Worm (Caenorhabditis elegans) whole organism, L4 larva: ENCODE results near the gene R74.7.

Source experiments
- F26F4.8 ChIP-seq: fragments of 200-800 bp; sonication (Bioruptor generic); conservative IDR thresholded peaks from 2 replicates; pipeline ENCODE4 v1.3.6; 2022; ENCODE audit warnings: missing genetic modification characterization, missing compliant biosample characterization
- F49E8.2 ChIP-seq: sonication (generic microtip); optimal IDR thresholded peaks from 2 replicates; lab custom pipeline; 2016; ENCODE audit warnings: missing compliant biosample characterization, mild to moderate bottlenecking, missing genetic modification characterization, borderline replicate concordance
- T20F7.1 ChIP-seq: fragments of 200-800 bp; sonication (Bioruptor generic); optimal IDR thresholded peaks from 2 replicates; lab custom pipeline; 2018; ENCODE audit warnings: mild to moderate bottlenecking, missing genetic modification characterization, missing compliant biosample characterization
- Y48G9A.11 ChIP-seq: fragments of 200-800 bp; sonication (Bioruptor generic); IDR thresholded peaks from 2 replicates; pipeline ENCODE4 v1.3.6; 2022; ENCODE audit warnings: missing genetic modification reagents, missing genetic modification characterization, missing compliant biosample characterization
- ZK337.2 ChIP-seq: fragments of 200-800 bp; sonication (Bioruptor generic); IDR thresholded peaks from 2 replicates; pipeline ENCODE4 v1.3.6; 2022; ENCODE audit warnings: missing genetic modification reagents, missing genetic modification characterization, missing compliant biosample characterization
- aha-1 ChIP-seq: fragments of 150-350 bp; peaks from one replicate; lab custom pipeline; 2014; ENCODE audit warnings: missing biosample characterization, missing genetic modification characterization
- aly-2 ChIP-seq: sonication (generic microtip); optimal IDR thresholded peaks from 2 replicates; lab custom pipeline; 2018; ENCODE audit warnings: missing biosample characterization, missing genetic modification characterization
- ama-1 ChIP-seq: fragments of 150-350 bp; optimal IDR thresholded peaks from 2 replicates; lab custom pipeline; 2014; ENCODE audit warnings: inconsistent platforms, mixed read lengths
- ceh-28 ChIP-seq: fragments of 150-350 bp; optimal IDR thresholded peaks from 2 replicates; lab custom pipeline; 2014; ENCODE audit warnings: missing biosample characterization, missing genetic modification reagents, missing genetic modification characterization
- ceh-32 ChIP-seq: sonication (generic microtip); optimal IDR thresholded peaks from 2 replicates; lab custom pipeline; 2016; ENCODE audit warnings: mild to moderate bottlenecking, missing genetic modification characterization, missing compliant biosample characterization; ENCODE audit not compliant: poor library complexity
- ceh-62 ChIP-seq: sonication (generic microtip); optimal IDR thresholded peaks from 2 replicates; lab custom pipeline; 2017; ENCODE audit warnings: missing biosample characterization, missing genetic modification characterization
- ces-1 ChIP-seq: fragments of 150-350 bp; sonication (generic microtip); optimal IDR thresholded peaks from 4 replicates; lab custom pipeline; 2014; ENCODE audit warnings: missing biosample characterization, missing genetic modification reagents, missing genetic modification characterization
- dmd-9 ChIP-seq: fragments of 200-800 bp; sonication (Bioruptor generic); IDR thresholded peaks from 2 replicates; pipeline ENCODE4 v1.3.6; 2022; ENCODE audit warnings: missing genetic modification reagents, missing genetic modification characterization, missing compliant biosample characterization
- fos-1 ChIP-seq: fragments of 150-350 bp; optimal IDR thresholded peaks from 2 replicates; lab custom pipeline; 2014; ENCODE audit warnings: missing biosample characterization, missing genetic modification characterization
- gei-8 ChIP-seq: fragments of 200-800 bp; sonication (Bioruptor generic); optimal IDR thresholded peaks from 2 replicates; lab custom pipeline; 2018; ENCODE audit warnings: mild to moderate bottlenecking, missing genetic modification characterization, missing compliant biosample characterization
- lin-1 ChIP-seq: fragments of 200-800 bp; sonication (Bioruptor generic); IDR thresholded peaks from 2 replicates; pipeline ENCODE4 v1.3.6; 2022; ENCODE audit warnings: missing genetic modification reagents, missing genetic modification characterization, missing compliant biosample characterization
- lin-15B ChIP-seq: fragments of 150-350 bp; sonication (generic microtip); optimal IDR thresholded peaks from 3 replicates; lab custom pipeline; 2014; ENCODE audit warnings: missing biosample characterization, missing genetic modification characterization
- lin-29 ChIP-seq: fragments of 200-800 bp; sonication (Bioruptor generic); IDR thresholded peaks from 2 replicates; pipeline ENCODE4 v1.3.6; 2022; ENCODE audit warnings: missing genetic modification reagents, missing genetic modification characterization, missing compliant biosample characterization
- lin-38 ChIP-seq: fragments of 200-800 bp; sonication (Bioruptor generic); IDR thresholded peaks from 2 replicates; pipeline ENCODE4 v1.3.6; 2022; ENCODE audit warnings: missing genetic modification reagents, missing genetic modification characterization, missing compliant biosample characterization
- lir-3 ChIP-seq: sonication (generic microtip); optimal IDR thresholded peaks from 2 replicates; lab custom pipeline; 2016; ENCODE audit warnings: mild to moderate bottlenecking, missing genetic modification characterization, missing compliant biosample characterization
- lsy-2 ChIP-seq, 2 experiments: fragments of 150-350 bp in 1 of 2; sonication (generic microtip) in 1 of 2; optimal IDR thresholded peaks; 2 replicates each; lab custom pipeline; 2014 to 2017; ENCODE audit warnings: missing biosample characterization in 2 of 2, missing genetic modification characterization in 2 of 2
- madf-5 ChIP-seq, 2 experiments: fragments of 200-800 bp; sonication (Bioruptor generic); IDR thresholded peaks; 2 replicates each; pipeline ENCODE4 v1.3.6; 2022; ENCODE audit warnings: missing compliant biosample characterization in 2 of 2, missing genetic modification characterization in 2 of 2
- madf-9 ChIP-seq: fragments of 200-800 bp; sonication (Bioruptor generic); conservative IDR thresholded peaks from 2 replicates; pipeline ENCODE4 v1.3.6; 2022; ENCODE audit warnings: missing genetic modification reagents, missing genetic modification characterization, missing compliant biosample characterization
- mdl-1 ChIP-seq, 2 experiments: fragments of 150-350 bp in 1 of 2; sonication (generic microtip) in 1 of 2; optimal IDR thresholded peaks; 2 replicates each; lab custom pipeline; 2014 to 2017; ENCODE audit warnings: missing biosample characterization in 2 of 2, missing genetic modification characterization in 2 of 2
- mep-1 ChIP-seq: fragments of 150-350 bp; sonication (generic microtip); optimal IDR thresholded peaks from 3 replicates; lab custom pipeline; 2014; ENCODE audit warnings: missing biosample characterization, missing genetic modification characterization
- mxl-2 ChIP-seq: fragments of 200-800 bp; sonication (Bioruptor generic); conservative IDR thresholded peaks from 2 replicates; pipeline ENCODE4 v1.3.6; 2022; ENCODE audit warnings: missing genetic modification reagents, missing genetic modification characterization, missing compliant biosample characterization
- nhr-237 ChIP-seq: sonication (generic microtip); optimal IDR thresholded peaks from 2 replicates; lab custom pipeline; 2017; ENCODE audit warnings: missing biosample characterization, missing genetic modification characterization
- nhr-25 ChIP-seq: sonication (generic microtip); optimal IDR thresholded peaks from 2 replicates; lab custom pipeline; 2017; ENCODE audit warnings: missing genetic modification characterization, mild to moderate bottlenecking, missing compliant biosample characterization, antibody characterized with exemption, moderate library complexity, borderline replicate concordance; ENCODE audit not compliant: insufficient read depth
- nhr-41 ChIP-seq: fragments of 200-800 bp; sonication (Bioruptor generic); IDR thresholded peaks from 2 replicates; pipeline ENCODE4 v1.3.6; 2022; ENCODE audit warnings: missing genetic modification reagents, missing genetic modification characterization, missing compliant biosample characterization
- nhr-42 ChIP-seq: fragments of 200-800 bp; sonication (Bioruptor generic); IDR thresholded peaks from 2 replicates; pipeline ENCODE4 v1.3.6; 2022; ENCODE audit warnings: missing genetic modification characterization, missing compliant biosample characterization
- nhr-76 ChIP-seq: fragments of 150-350 bp; optimal IDR thresholded peaks from 2 replicates; lab custom pipeline; 2014; ENCODE audit warnings: missing biosample characterization, missing genetic modification characterization
- saeg-2 ChIP-seq: fragments of 200-800 bp; sonication (Bioruptor generic); IDR thresholded peaks from 2 replicates; pipeline ENCODE4 v1.3.6; 2022; ENCODE audit warnings: missing genetic modification reagents, missing genetic modification characterization, missing compliant biosample characterization
- set-16 ChIP-seq: fragments of 200-800 bp; sonication (Bioruptor generic); IDR thresholded peaks from 2 replicates; pipeline ENCODE4 v1.3.6; 2022; ENCODE audit warnings: missing genetic modification reagents, missing genetic modification characterization, missing compliant biosample characterization
- tag-97 ChIP-seq: fragments of 200-800 bp; sonication (Bioruptor generic); IDR thresholded peaks from 2 replicates; pipeline ENCODE4 v1.3.6; 2022; ENCODE audit warnings: missing genetic modification characterization, missing compliant biosample characterization
- tra-1 ChIP-seq: fragments of 200-800 bp; sonication (Bioruptor generic); IDR thresholded peaks from 2 replicates; pipeline ENCODE4 v1.3.6; 2022; ENCODE audit warnings: missing genetic modification reagents, missing genetic modification characterization, missing compliant biosample characterization
- unc-130 ChIP-seq: sonication (generic microtip); optimal IDR thresholded peaks from 2 replicates; lab custom pipeline; 2016; ENCODE audit warnings: missing genetic modification reagents, missing genetic modification characterization, missing compliant biosample characterization
- zfp-2 ChIP-seq: sonication (generic microtip); optimal IDR thresholded peaks from 2 replicates; lab custom pipeline; 2016; ENCODE audit warnings: mild to moderate bottlenecking, missing genetic modification characterization, missing compliant biosample characterization
- zfp-3 ChIP-seq: fragments of 200-800 bp; sonication (Bioruptor generic); conservative IDR thresholded peaks from 2 replicates; pipeline ENCODE4 v1.3.6; 2022; ENCODE audit warnings: missing genetic modification reagents, missing genetic modification characterization, missing compliant biosample characterization
- ztf-11 ChIP-seq: fragments of 150-350 bp; optimal IDR thresholded peaks from 2 replicates; lab custom pipeline; 2014; ENCODE audit warnings: missing biosample characterization, missing genetic modification characterization

The R74.7 gene

ce11 chrIII:4196301-4196987, 7.8 kb upstream of the R74.7 start (continued):
- TF ChIP-seq saeg-2 (GFP tag; lab: Robert Waterston, UW) (no peak), mdl-1 (tag; optimal IDR thresholded peaks at IDR 0.05; lab: Kevin White, UChicago) (peak; percentile 80 to 91), ceh-62 (tag; lab: Kevin White, UChicago) (no peak), set-16 (GFP tag; lab: Robert Waterston, UW) (no peak), T20F7.1 (GFP tag; lab: Kevin White, UChicago) (no peak), nhr-42 (GFP tag; lab: Robert Waterston, UW) (no peak), ZK337.2 (no peak), ztf-11 (tag; lab: Kevin White, UChicago) (no peak), nhr-76 (tag; lab: Kevin White, UChicago) (no peak), ces-1 (GFP tag; lab: Kevin White, UChicago) (no peak), ama-1 (no peak), lin-1 (no peak), tag-97 (GFP tag; lab: Robert Waterston, UW) (no peak), dmd-9 (no peak), mxl-2 (GFP tag; lab: Robert Waterston, UW) (no peak), fos-1 (tag; lab: Kevin White, UChicago) (no peak), ceh-28 (tag; lab: Kevin White, UChicago) (no peak), zfp-3 (GFP tag; lab: Robert Waterston, UW) (no peak), gei-8 (GFP tag; lab: Kevin White, UChicago) (no peak), zfp-2 (no peak), nhr-41 (GFP tag; lab: Robert Waterston, UW) (no peak), aly-2 (tag; lab: Kevin White, UChicago) (no peak), ceh-32 (tag; lab: Kevin White, UChicago) (no peak), mep-1 (tag; lab: Kevin White, UChicago) (peak; percentile 65), nhr-237 (tag; lab: Kevin White, UChicago) (no peak)

DNA sequence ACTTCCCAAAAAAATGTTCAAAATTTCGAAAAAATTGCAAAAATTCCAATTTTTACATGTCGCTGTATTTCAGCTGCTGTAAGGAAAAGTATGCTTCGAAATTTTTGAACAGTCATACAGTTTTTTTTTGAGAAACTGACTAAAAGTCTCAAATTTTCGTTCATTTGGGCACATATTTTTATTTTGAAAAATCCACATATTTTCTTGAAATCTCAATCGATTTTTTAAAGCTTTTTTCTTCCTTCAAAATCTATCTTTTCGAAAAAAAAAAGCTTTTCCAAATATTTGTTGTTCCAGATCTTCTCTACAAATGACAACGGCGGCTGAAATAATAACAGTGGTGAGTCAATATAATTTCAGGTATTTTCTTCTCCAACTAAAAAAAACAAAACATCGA, 7.2 kb upstream of the R74.7 start, which contains the start of gene asd-1:
asd-1 (plus strand) TSS at position 298 of the 397 bp plus-strand sequence.
- TF ChIP-seq tra-1 = no peak
- no peak for TF ChIP-seq madf-9 (GFP tag; lab: Robert Waterston, UW)
- TF ChIP-seq nhr-25 (tag; lab: Kevin White, UChicago) = no peak
- no peak for TF ChIP-seq zfp-3 (GFP tag; lab: Robert Waterston, UW)
- no peak for TF ChIP-seq lin-15B (tag; lab: Kevin White, UChicago)
- no peak for TF ChIP-seq lin-29
- no peak for TF ChIP-seq F26F4.8 (GFP tag; lab: Robert Waterston, UW)
- TF ChIP-seq gei-8 (GFP tag; lab: Kevin White, UChicago) = no peak
- TF ChIP-seq nhr-76 (tag; lab: Kevin White, UChicago) = no peak
- no peak for TF ChIP-seq fos-1 (tag; lab: Kevin White, UChicago)
- TF ChIP-seq, all 104 proteins: peak for 0

DNA sequence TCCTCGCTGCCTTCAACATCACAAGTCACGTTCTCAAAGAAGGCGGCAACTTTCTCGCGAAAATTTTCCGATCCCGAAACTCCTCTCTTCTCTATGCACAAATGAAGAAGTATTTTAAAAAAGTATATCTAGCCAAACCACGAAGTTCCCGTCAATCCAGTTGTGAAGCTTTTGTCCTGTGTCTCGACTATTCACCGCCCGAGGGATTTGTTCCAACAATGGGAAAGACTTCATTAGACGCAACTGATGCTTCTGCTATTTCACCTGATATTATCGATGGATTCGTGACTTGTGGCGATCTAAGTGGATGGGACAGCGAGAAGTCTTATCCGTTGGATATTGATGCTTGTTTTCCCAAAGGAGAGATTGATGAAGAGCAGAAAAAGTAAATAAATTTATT, 735 bp downstream of the R74.7 start:
- TF ChIP-seq aha-1 (tag; lab: Kevin White, UChicago) = peak; percentile 94
- TF ChIP-seq madf-5 (GFP tag; IDR thresholded peaks at IDR 0.05; lab: Robert Waterston, UW) = no peak

DNA sequence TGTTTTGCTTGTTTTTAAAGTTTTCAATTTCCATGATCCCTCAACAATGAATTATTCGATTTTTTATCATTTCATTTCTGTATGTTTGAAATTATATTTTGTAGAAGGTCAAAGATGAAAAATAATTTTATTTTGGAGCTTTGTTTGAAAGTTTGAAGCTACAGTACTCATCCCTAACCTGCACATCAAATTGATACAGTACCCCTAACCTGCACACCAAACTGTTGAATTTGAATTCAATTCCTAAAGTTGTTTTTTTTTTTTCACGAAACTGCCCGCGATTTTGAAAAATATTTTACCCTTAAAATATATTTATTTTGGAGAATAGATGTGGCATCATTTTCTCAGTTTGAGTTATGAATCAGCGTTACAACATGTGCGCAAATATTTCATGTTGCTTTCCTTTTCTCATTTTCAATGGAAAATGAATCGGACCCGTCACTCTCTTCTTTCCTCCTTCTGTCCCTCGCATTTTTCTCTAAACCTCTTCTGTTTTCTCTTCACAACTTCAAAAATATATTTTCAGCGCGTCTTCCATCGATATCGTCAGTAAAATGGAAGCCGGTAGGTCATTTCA, 1.6 kb downstream of the R74.7 start, which contains the start of gene R74.8:
R74.8 (plus strand) TSS at position 527 of the 577 bp plus-strand sequence.
- TF ChIP-seq lsy-2 (tag; optimal IDR thresholded peaks at IDR 0.05; lab: Kevin White, UChicago) = peak in 1 of 2 experiments; percentile 79
- TF ChIP-seq lir-3 (tag; lab: Kevin White, UChicago) = no peak
- no peak for TF ChIP-seq tag-97 (GFP tag; lab: Robert Waterston, UW)
- TF ChIP-seq lin-38 (GFP tag; lab: Robert Waterston, UW) = peak; percentile 25
- TF ChIP-seq Y48G9A.11 = peak; percentile 79
- TF ChIP-seq unc-130 (GFP tag; lab: Kevin White, UChicago) = peak; percentile 67
- peak; percentile 19 for TF ChIP-seq F49E8.2
